Fruit fly (Drosophila melanogaster) whole organism, wandering third instar larva: Measurements from ENCODE around the gene CG43336.

Experiments
- Abd-B ChIP-seq: fragments of >200 bp; optimal IDR thresholded peaks from 2 replicates; lab custom pipeline; 2017; ENCODE audit warnings: missing biosample characterization, missing genetic modification characterization
- Hr83 ChIP-seq: fragments of 200-300 bp; sonication (Bioruptor generic); optimal IDR thresholded peaks from 2 replicates; lab custom pipeline; 2016; ENCODE audit warnings: missing biosample characterization, mild to moderate bottlenecking, missing genetic modification characterization, moderate library complexity; ENCODE audit not compliant: poor library complexity, severe bottlenecking
- Jra ChIP-seq: sonication (Bioruptor generic); optimal IDR thresholded peaks from 2 replicates; lab custom pipeline; 2016; ENCODE audit warnings: missing biosample characterization, missing genetic modification characterization
- Mio ChIP-seq: sonication (Bioruptor generic); optimal IDR thresholded peaks from 2 replicates; lab custom pipeline; 2016; ENCODE audit warnings: missing biosample characterization, missing genetic modification characterization
- N ChIP-seq: fragments of >200 bp; optimal IDR thresholded peaks from 2 replicates; lab custom pipeline; 2018; ENCODE audit warnings: missing biosample characterization, missing external identifiers, missing genetic modification characterization
- Rel ChIP-seq, 2 experiments: fragments of 200-800 bp; sonication (Bioruptor generic) in 1 of 2; optimal IDR thresholded peaks; 2 replicates in 1 of 2; 3 replicates in 1 of 2; lab custom pipeline; 2016 to 2019; ENCODE audit warnings: mild to moderate bottlenecking in 2 of 2, missing biosample characterization in 2 of 2, missing genetic modification characterization in 2 of 2, moderate library complexity in 1 of 2
- brk ChIP-seq: fragments of 200-800 bp; sonication (Bioruptor generic); optimal IDR thresholded peaks from 2 replicates; lab custom pipeline; 2016; ENCODE audit warnings: missing biosample characterization, mild to moderate bottlenecking, missing genetic modification characterization
- foxo ChIP-seq, 2 experiments: fragments of 200-800 bp; sonication (Bioruptor generic); optimal IDR thresholded peaks; 2 replicates in 1 of 2; 3 replicates in 1 of 2; lab custom pipeline; 2016 to 2017; ENCODE audit warnings: missing biosample characterization in 2 of 2, missing genetic modification characterization in 2 of 2
- h ChIP-seq: fragments of 200-800 bp; sonication (Bioruptor generic); optimal IDR thresholded peaks from 3 replicates; lab custom pipeline; 2016; ENCODE audit warnings: missing biosample characterization, mild to moderate bottlenecking, missing genetic modification characterization
- pan ChIP-seq: fragments of >200 bp; optimal IDR thresholded peaks from 2 replicates; lab custom pipeline; 2017
- psq ChIP-seq: fragments of 200-800 bp; sonication (Bioruptor generic); optimal IDR thresholded peaks from 3 replicates; lab custom pipeline; 2017; ENCODE audit warnings: missing biosample characterization, mild to moderate bottlenecking, missing genetic modification characterization, moderate library complexity

DNA sequence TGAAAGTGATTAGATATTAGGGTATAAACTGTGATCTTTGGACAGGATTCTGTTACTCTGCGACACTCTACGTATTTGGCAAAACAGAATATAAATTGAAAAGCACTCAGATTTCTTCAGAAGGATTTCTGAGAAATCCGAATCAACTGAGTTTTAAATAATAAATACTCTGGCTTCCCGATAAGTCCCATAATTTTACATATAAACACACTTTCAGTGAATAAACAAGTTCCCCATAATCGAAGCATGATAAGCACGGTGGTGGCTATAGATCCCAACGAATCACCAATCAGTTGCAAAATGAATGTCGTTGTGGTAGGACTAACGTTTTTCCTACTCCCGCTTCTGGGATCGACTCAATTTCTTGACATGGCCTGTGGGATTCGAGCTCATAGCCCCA is at the start of gene CG43336:
- TF ChIP-seq brk (no peak), Hr83 (GFP tag; lab: Kevin White, UChicago) (no peak), Mio (GFP tag; lab: Kevin White, UChicago) (no peak), psq (no peak), foxo (GFP tag; optimal IDR thresholded peaks at IDR 0.05; lab: Kevin White, UChicago) (no peak), Rel (GFP tag; optimal IDR thresholded peaks at IDR 0.05; lab: Kevin White, UChicago) (no peak), Rel (tag; optimal IDR thresholded peaks at IDR 0.05; lab: Kevin White, UChicago) (no peak), Jra (GFP tag; lab: Kevin White, UChicago) (no peak), pan (lab: Kevin White, UChicago) (no peak), N (no peak), Abd-B (GFP tag; lab: Kevin White, UChicago) (no peak), h (GFP tag; lab: Kevin White, UChicago) (no peak)
